Worm (Caenorhabditis elegans) whole organism, L4/young adult: ENCODE results near the gene lev-8.

Source experiments
- dao-5 ChIP-seq: sonication (generic microtip); optimal IDR thresholded peaks from 2 replicates; lab custom pipeline; 2016; ENCODE audit warnings: missing genotype, missing genetic modification characterization, moderate library complexity, missing compliant biosample characterization
- him-1 ChIP-seq: sonication (generic microtip); optimal IDR thresholded peaks from 2 replicates; lab custom pipeline; 2016; ENCODE audit warnings: missing genotype, missing genetic modification reagents, missing genetic modification characterization, missing compliant biosample characterization

ce11 chrX:11574167-11574566 lies 13.5 kb downstream of the lev-8 start:
- TF ChIP-seq him-1 (tag; lab: Kevin White, UChicago) (no peak), dao-5 (tag; lab: Kevin White, UChicago) (no peak)
